Worm (Caenorhabditis elegans) whole organism, L4 larva: Measurements from ENCODE around the gene F49C5.10.

Experiments used
- F10B5.3 ChIP-seq: sonication (generic microtip); optimal IDR thresholded peaks from 2 replicates; lab custom pipeline; 2016; ENCODE audit warnings: mild to moderate bottlenecking, missing genetic modification characterization, missing compliant biosample characterization
- F26F4.8 ChIP-seq: fragments of 200-800 bp; sonication (Bioruptor generic); conservative IDR thresholded peaks from 2 replicates; pipeline ENCODE4 v1.3.6; 2022; ENCODE audit warnings: missing genetic modification characterization, missing compliant biosample characterization
- F49E8.2 ChIP-seq: sonication (generic microtip); optimal IDR thresholded peaks from 2 replicates; lab custom pipeline; 2016; ENCODE audit warnings: missing compliant biosample characterization, mild to moderate bottlenecking, missing genetic modification characterization, borderline replicate concordance
- R02D3.7 ChIP-seq: fragments of 150-350 bp; sonication (generic microtip); optimal IDR thresholded peaks from 3 replicates; lab custom pipeline; 2014; ENCODE audit warnings: missing biosample characterization, missing genetic modification characterization
- T20F7.1 ChIP-seq: fragments of 200-800 bp; sonication (Bioruptor generic); optimal IDR thresholded peaks from 2 replicates; lab custom pipeline; 2018; ENCODE audit warnings: mild to moderate bottlenecking, missing genetic modification characterization, missing compliant biosample characterization
- Y105C5A.15 ChIP-seq: fragments of 200-800 bp; sonication (Bioruptor generic); IDR thresholded peaks from 2 replicates; pipeline ENCODE4 v1.3.6; 2022; ENCODE audit warnings: missing genetic modification characterization, missing compliant biosample characterization
- Y48G9A.11 ChIP-seq: fragments of 200-800 bp; sonication (Bioruptor generic); IDR thresholded peaks from 2 replicates; pipeline ENCODE4 v1.3.6; 2022; ENCODE audit warnings: missing genetic modification reagents, missing genetic modification characterization, missing compliant biosample characterization
- Y75B8A.6 ChIP-seq: fragments of 200-800 bp; sonication (Bioruptor generic); IDR thresholded peaks from 2 replicates; pipeline ENCODE4 v1.3.6; 2022; ENCODE audit warnings: missing genetic modification reagents, missing genetic modification characterization, missing compliant biosample characterization
- ZK337.2 ChIP-seq: fragments of 200-800 bp; sonication (Bioruptor generic); IDR thresholded peaks from 2 replicates; pipeline ENCODE4 v1.3.6; 2022; ENCODE audit warnings: missing genetic modification reagents, missing genetic modification characterization, missing compliant biosample characterization
- arid-1 ChIP-seq: fragments of 200-800 bp; sonication (Bioruptor generic); conservative IDR thresholded peaks from 2 replicates; pipeline ENCODE4 v1.3.6; 2022; ENCODE audit warnings: missing genetic modification reagents, missing genetic modification characterization, missing compliant biosample characterization
- ceh-44 ChIP-seq: fragments of 200-800 bp; sonication (Bioruptor generic); IDR thresholded peaks from 2 replicates; pipeline ENCODE4 v1.3.6; 2022; ENCODE audit warnings: missing genetic modification reagents, missing genetic modification characterization, missing compliant biosample characterization
- ceh-62 ChIP-seq: sonication (generic microtip); optimal IDR thresholded peaks from 2 replicates; lab custom pipeline; 2017; ENCODE audit warnings: missing biosample characterization, missing genetic modification characterization
- ces-1 ChIP-seq: fragments of 150-350 bp; sonication (generic microtip); optimal IDR thresholded peaks from 4 replicates; lab custom pipeline; 2014; ENCODE audit warnings: missing biosample characterization, missing genetic modification reagents, missing genetic modification characterization
- daf-12 ChIP-seq: fragments of 150-350 bp; optimal IDR thresholded peaks from 2 replicates; lab custom pipeline; 2014; ENCODE audit warnings: missing biosample characterization, missing genetic modification reagents, missing genetic modification characterization
- daf-16 ChIP-seq, 3 experiments: sonication (generic microtip); optimal IDR thresholded peaks; 2 replicates each; lab custom pipeline; 2016 to 2017; ENCODE audit warnings: missing genetic modification characterization in 3 of 3, missing genetic modification reagents in 3 of 3, mild to moderate bottlenecking in 2 of 3, missing compliant biosample characterization in 2 of 3, missing biosample characterization in 1 of 3, moderate library complexity in 1 of 3
- dmd-6 ChIP-seq: fragments of 200-800 bp; sonication (Bioruptor generic); IDR thresholded peaks from 2 replicates; pipeline ENCODE4 v1.3.6; 2022; ENCODE audit warnings: missing genetic modification reagents, missing genetic modification characterization, missing compliant biosample characterization
- egl-27 ChIP-seq: sonication (generic microtip); optimal IDR thresholded peaks from 3 replicates; lab custom pipeline; 2017; ENCODE audit warnings: missing biosample characterization, missing genetic modification reagents, missing genetic modification characterization
- egl-43 ChIP-seq: fragments of 200-800 bp; sonication (Bioruptor generic); IDR thresholded peaks from 2 replicates; pipeline ENCODE4 v1.3.6; 2022; ENCODE audit warnings: missing genetic modification reagents, missing genetic modification characterization, missing compliant biosample characterization
- hlh-11 ChIP-seq: fragments of 200-800 bp; sonication (Bioruptor generic); optimal IDR thresholded peaks from 2 replicates; lab custom pipeline; 2018; ENCODE audit warnings: mild to moderate bottlenecking, missing genetic modification characterization, missing compliant biosample characterization
- hlh-30 ChIP-seq: sonication (generic microtip); optimal IDR thresholded peaks from 2 replicates; lab custom pipeline; 2017; ENCODE audit warnings: antibody characterized with exemption, mild to moderate bottlenecking, missing genetic modification characterization, missing compliant biosample characterization; ENCODE audit not compliant: insufficient read depth
- hmg-1.1 ChIP-seq: fragments of 200-800 bp; sonication (Bioruptor generic); IDR thresholded peaks from 2 replicates; pipeline ENCODE4 v1.3.6; 2022; ENCODE audit warnings: missing genetic modification reagents, missing genetic modification characterization, missing compliant biosample characterization
- lin-13 ChIP-seq: fragments of 150-350 bp; optimal IDR thresholded peaks from 2 replicates; lab custom pipeline; 2014; ENCODE audit warnings: missing biosample characterization, missing genetic modification reagents, missing genetic modification characterization
- lin-38 ChIP-seq: fragments of 200-800 bp; sonication (Bioruptor generic); IDR thresholded peaks from 2 replicates; pipeline ENCODE4 v1.3.6; 2022; ENCODE audit warnings: missing genetic modification reagents, missing genetic modification characterization, missing compliant biosample characterization
- lsy-2 ChIP-seq, 2 experiments: fragments of 150-350 bp in 1 of 2; sonication (generic microtip) in 1 of 2; optimal IDR thresholded peaks; 2 replicates each; lab custom pipeline; 2014 to 2017; ENCODE audit warnings: missing biosample characterization in 2 of 2, missing genetic modification characterization in 2 of 2
- mdl-1 ChIP-seq, 2 experiments: fragments of 150-350 bp in 1 of 2; sonication (generic microtip) in 1 of 2; optimal IDR thresholded peaks; 2 replicates each; lab custom pipeline; 2014 to 2017; ENCODE audit warnings: missing biosample characterization in 2 of 2, missing genetic modification characterization in 2 of 2
- mdt-29 ChIP-seq: fragments of 200-800 bp; sonication (Bioruptor generic); IDR thresholded peaks from 2 replicates; pipeline ENCODE4 v1.3.6; 2022; ENCODE audit warnings: missing genetic modification reagents, missing genetic modification characterization, missing compliant biosample characterization
- mep-1 ChIP-seq: fragments of 150-350 bp; sonication (generic microtip); optimal IDR thresholded peaks from 3 replicates; lab custom pipeline; 2014; ENCODE audit warnings: missing biosample characterization, missing genetic modification characterization
- nhr-10 ChIP-seq: fragments of 150-350 bp; optimal IDR thresholded peaks from 2 replicates; lab custom pipeline; 2014; ENCODE audit warnings: missing biosample characterization, missing genetic modification characterization
- nhr-102 ChIP-seq: sonication (generic microtip); optimal IDR thresholded peaks from 2 replicates; lab custom pipeline; 2016; ENCODE audit warnings: mild to moderate bottlenecking, missing genetic modification characterization, moderate library complexity, missing compliant biosample characterization
- nhr-11 ChIP-seq: fragments of 150-350 bp; optimal IDR thresholded peaks from 2 replicates; lab custom pipeline; 2014; ENCODE audit warnings: missing biosample characterization, missing genetic modification characterization
- nhr-28 ChIP-seq: fragments of 150-350 bp; optimal IDR thresholded peaks from 2 replicates; lab custom pipeline; 2014; ENCODE audit warnings: missing biosample characterization, missing genetic modification characterization
- nhr-41 ChIP-seq: fragments of 200-800 bp; sonication (Bioruptor generic); IDR thresholded peaks from 2 replicates; pipeline ENCODE4 v1.3.6; 2022; ENCODE audit warnings: missing genetic modification reagents, missing genetic modification characterization, missing compliant biosample characterization
- nhr-42 ChIP-seq: fragments of 200-800 bp; sonication (Bioruptor generic); IDR thresholded peaks from 2 replicates; pipeline ENCODE4 v1.3.6; 2022; ENCODE audit warnings: missing genetic modification characterization, missing compliant biosample characterization
- nhr-48 ChIP-seq: sonication (generic microtip); optimal IDR thresholded peaks from 2 replicates; lab custom pipeline; 2016; ENCODE audit warnings: mild to moderate bottlenecking, missing genetic modification characterization, missing compliant biosample characterization
- pha-4 ChIP-seq, 2 experiments: fragments of 150-350 bp in 1 of 2; fragments of 200-800 bp in 1 of 2; sonication (Bioruptor generic) in 1 of 2; IDR thresholded peaks in 1 of 2; optimal IDR thresholded peaks in 1 of 2; 2 replicates each; pipeline versions ENCODE4 v1.3.6 to Lab custom; 2014 to 2022; ENCODE audit warnings: missing genetic modification characterization in 2 of 2, missing genetic modification reagents in 2 of 2, missing biosample characterization in 1 of 2, missing compliant biosample characterization in 1 of 2
- pqm-1 ChIP-seq: sonication (generic microtip); optimal IDR thresholded peaks from 2 replicates; lab custom pipeline; 2017; ENCODE audit warnings: missing biosample characterization, missing genetic modification characterization
- snpc-4 ChIP-seq: fragments of 150-350 bp; optimal IDR thresholded peaks from 2 replicates; lab custom pipeline; 2014; ENCODE audit warnings: missing biosample characterization, missing genetic modification characterization
- spr-1 ChIP-seq: sonication (generic microtip); optimal IDR thresholded peaks from 2 replicates; lab custom pipeline; 2016; ENCODE audit warnings: mild to moderate bottlenecking, missing genetic modification characterization, missing compliant biosample characterization
- spr-3 ChIP-seq: fragments of 200-800 bp; sonication (Bioruptor generic); optimal IDR thresholded peaks from 2 replicates; lab custom pipeline; 2018; ENCODE audit warnings: mild to moderate bottlenecking, missing genetic modification characterization, missing compliant biosample characterization
- tag-97 ChIP-seq: fragments of 200-800 bp; sonication (Bioruptor generic); IDR thresholded peaks from 2 replicates; pipeline ENCODE4 v1.3.6; 2022; ENCODE audit warnings: missing genetic modification characterization, missing compliant biosample characterization
- unc-39 ChIP-seq: sonication (generic microtip); optimal IDR thresholded peaks from 2 replicates; lab custom pipeline; 2017; ENCODE audit warnings: missing biosample characterization, missing genetic modification characterization
- unc-62 ChIP-seq, 3 experiments: fragments of 150-350 bp in 1 of 3; sonication (generic microtip); optimal IDR thresholded peaks in 2 of 3; peaks in 1 of 3; 1 replicate in 1 of 3; 2 replicates in 2 of 3; lab custom pipeline; 2014 to 2017; ENCODE audit warnings: missing biosample characterization in 3 of 3, missing genetic modification characterization in 3 of 3, missing genetic modification reagents in 3 of 3, missing genotype in 1 of 3
- zfp-2 ChIP-seq: sonication (generic microtip); optimal IDR thresholded peaks from 2 replicates; lab custom pipeline; 2016; ENCODE audit warnings: mild to moderate bottlenecking, missing genetic modification characterization, missing compliant biosample characterization

F49C5.10 gene

ce11 chrII:12518008-12518407, 28.5 kb upstream of the F49C5.10 start (continued):
- TF ChIP-seq daf-12 (tag; lab: Kevin White, UChicago) = no peak
- TF ChIP-seq mdl-1 (tag; optimal IDR thresholded peaks at IDR 0.05; lab: Kevin White, UChicago) = no peak
- TF ChIP-seq ZK337.2 = no peak
- TF ChIP-seq pqm-1 (tag; lab: Kevin White, UChicago) = no peak
- no peak for TF ChIP-seq Y75B8A.6 (GFP tag; lab: Robert Waterston, UW)
- TF ChIP-seq Y105C5A.15 (GFP tag; lab: Robert Waterston, UW) = no peak
- no peak for TF ChIP-seq mep-1
- peak; percentile 22 for TF ChIP-seq hlh-11 (tag; lab: Kevin White, UChicago)
- no peak for TF ChIP-seq daf-16 (GFP tag; optimal IDR thresholded peaks at IDR 0.05; lab: Kevin White, UChicago)
- peak; percentile 45 for TF ChIP-seq daf-16 (tag; optimal IDR thresholded peaks at IDR 0.05; lab: Kevin White, UChicago)
- no peak for TF ChIP-seq F49E8.2 (tag; lab: Kevin White, UChicago)
- no peak for TF ChIP-seq nhr-11 (tag; lab: Kevin White, UChicago)
- TF ChIP-seq nhr-10 (tag; lab: Kevin White, UChicago) = no peak
- TF ChIP-seq egl-27 = no peak
- no peak for TF ChIP-seq nhr-102 (tag; lab: Kevin White, UChicago)
- TF ChIP-seq tag-97 = no peak
- no peak for TF ChIP-seq T20F7.1 (GFP tag; lab: Kevin White, UChicago)
- peak in 1 of 2 experiments; percentile 47 for TF ChIP-seq unc-62 (GFP tag; optimal IDR thresholded peaks at IDR 0.05 in 1 of 2; lab: Kevin White, UChicago)
- no peak for TF ChIP-seq unc-62 (tag; optimal IDR thresholded peaks at IDR 0.05; lab: Kevin White, UChicago)
- no peak for TF ChIP-seq spr-1 (tag; lab: Kevin White, UChicago)
- TF ChIP-seq F10B5.3 (tag; lab: Kevin White, UChicago) = no peak
- no peak for TF ChIP-seq arid-1
- TF ChIP-seq ceh-44 (GFP tag; lab: Robert Waterston, UW) = no peak
- no peak for TF ChIP-seq F26F4.8
- TF ChIP-seq snpc-4 (tag; lab: Kevin White, UChicago) = no peak
- no peak for TF ChIP-seq Y48G9A.11 (GFP tag; lab: Robert Waterston, UW)
- no peak for TF ChIP-seq ceh-62
- no peak for TF ChIP-seq unc-39 (tag; lab: Kevin White, UChicago)
- no peak for TF ChIP-seq nhr-42 (GFP tag; lab: Robert Waterston, UW)
- no peak for TF ChIP-seq spr-3
- no peak for TF ChIP-seq nhr-48
- 0 out of 2 replicates have a peak, but pooled peaks have one; percentile 9 for TF ChIP-seq mdt-29 (GFP tag; lab: Robert Waterston, UW)
- no peak for TF ChIP-seq lin-38 (GFP tag; lab: Robert Waterston, UW)
- peak; percentile 23; the same call in 1 of the 2 replicates for TF ChIP-seq dmd-6 (GFP tag; lab: Robert Waterston, UW)
- TF ChIP-seq hlh-30 (tag; lab: Kevin White, UChicago) = no peak
- no peak for TF ChIP-seq hmg-1.1 (GFP tag; lab: Robert Waterston, UW)
- TF ChIP-seq egl-43 (GFP tag; lab: Robert Waterston, UW) = no peak
- peak; percentile 4 for TF ChIP-seq nhr-28 (tag; lab: Kevin White, UChicago)
- TF ChIP-seq zfp-2 (tag; lab: Kevin White, UChicago) = no peak
- TF ChIP-seq pha-4 (GFP tag; IDR thresholded peaks at IDR 0.05; lab: Robert Waterston, UW) = no peak
- no peak for TF ChIP-seq pha-4 (tag; optimal IDR thresholded peaks at IDR 0.05; lab: Kevin White, UChicago)
- TF ChIP-seq R02D3.7 (tag; lab: Kevin White, UChicago) = no peak
- no peak for TF ChIP-seq ces-1
- no peak for TF ChIP-seq nhr-41 (GFP tag; lab: Robert Waterston, UW)
- TF ChIP-seq lsy-2 (tag; optimal IDR thresholded peaks at IDR 0.05; lab: Kevin White, UChicago) = no peak
- TF ChIP-seq lin-13 = no peak
